Worm (Caenorhabditis elegans): ENCODE measurements around the gene pals-31.

Gene pals-31

ce11 chrV:635630-636029 is 751 bp upstream of the pals-31 start:
- TF ChIP-seq hmg-4 (GFP tag; optimal IDR thresholded peaks at IDR 0.05), result no peak
- no peak for TF ChIP-seq ama-1 (optimal IDR thresholded peaks at IDR 0.05)
- no peak for TF ChIP-seq ceh-13 (GFP tag; optimal IDR thresholded peaks at IDR 0.05)
- no peak for TF ChIP-seq sea-1 (GFP tag; conservative IDR thresholded peaks at IDR 0.05)
- TF ChIP-seq tbx-37 (GFP tag; conservative IDR thresholded peaks at IDR 0.05), result no peak
- no peak for TF ChIP-seq ets-7 (tag; optimal IDR thresholded peaks at IDR 0.05)
- no peak for TF ChIP-seq aly-1 (tag; optimal IDR thresholded peaks at IDR 0.05)
- TF ChIP-seq hmbx-1 (tag; optimal IDR thresholded peaks at IDR 0.05), result no peak
- TF ChIP-seq F13C5.2 (tag; optimal IDR thresholded peaks at IDR 0.05), result no peak
- TF ChIP-seq pes-1 (GFP tag; IDR thresholded peaks at IDR 0.05), result no peak

ce11 chrV:638328-638727 is 1.9 kb downstream of the pals-31 start, which contains the start of gene srj-37:
srj-37 (plus strand) TSS chrV:638628.
- TF ChIP-seq hmbx-1 (tag; optimal IDR thresholded peaks at IDR 0.05) (no peak), F13C5.2 (tag; optimal IDR thresholded peaks at IDR 0.05) (no peak), hmg-4 (GFP tag; optimal IDR thresholded peaks at IDR 0.05) (no peak), ceh-36 (tag; optimal IDR thresholded peaks at IDR 0.05) (no peak)

- no peak for TF ChIP-seq ceh-36 (tag; optimal IDR thresholded peaks at IDR 0.05)
- TF ChIP-seq ceh-13 (GFP tag; optimal IDR thresholded peaks at IDR 0.05), result no peak
- TF ChIP-seq hnd-1 (tag; optimal IDR thresholded peaks at IDR 0.05), result no peak
- TF ChIP-seq hmbx-1 (tag; optimal IDR thresholded peaks at IDR 0.05), result no peak
- no peak for TF ChIP-seq pes-1 (GFP tag; IDR thresholded peaks at IDR 0.05)
- TF ChIP-seq sea-1 (GFP tag; conservative IDR thresholded peaks at IDR 0.05), result no peak
Observed at ce11 chrV:642750-643149, 6.4 kb downstream of the pals-31 start, which contains the start of gene nhr-190. nhr-190 (minus strand) TSS chrV:642924.

ce11 chrV:646129-646528 is 9.7 kb downstream of the pals-31 start, which contains the start of gene F48G7.12:
F48G7.12 (minus strand) TSS chrV:646229.
- TF ChIP-seq aly-1 (tag; optimal IDR thresholded peaks at IDR 0.05) (no peak), hnd-1 (tag; optimal IDR thresholded peaks at IDR 0.05) (no peak), ets-7 (tag; optimal IDR thresholded peaks at IDR 0.05) (no peak), pes-1 (GFP tag; IDR thresholded peaks at IDR 0.05) (no peak), hmbx-1 (tag; optimal IDR thresholded peaks at IDR 0.05) (no peak), tra-4 (tag; optimal IDR thresholded peaks at IDR 0.05) (no peak), scrt-1 (GFP tag; IDR thresholded peaks at IDR 0.05) (no peak), hmg-4 (GFP tag; optimal IDR thresholded peaks at IDR 0.05) (no peak), tbx-37 (GFP tag; conservative IDR thresholded peaks at IDR 0.05) (no peak), flt-1 (GFP tag; IDR thresholded peaks at IDR 0.05) (no peak), B0310.2 (tag; optimal IDR thresholded peaks at IDR 0.05) (no peak), sea-1 (GFP tag; conservative IDR thresholded peaks at IDR 0.05) (no peak), ceh-36 (tag; optimal IDR thresholded peaks at IDR 0.05) (no peak), tbx-11 (GFP tag; IDR thresholded peaks at IDR 0.05) (no peak), ama-1 (optimal IDR thresholded peaks at IDR 0.05) (no peak), ceh-13 (GFP tag; optimal IDR thresholded peaks at IDR 0.05) (no peak), F13C5.2 (tag; optimal IDR thresholded peaks at IDR 0.05) (no peak)

ce11 chrV:646888-647287 is 10.5 kb downstream of the pals-31 start, which contains the start of gene ugt-42:
ugt-42 (plus strand) TSS chrV:647188.
- TF ChIP-seq tra-4 (tag; optimal IDR thresholded peaks at IDR 0.05) (no peak), flt-1 (GFP tag; IDR thresholded peaks at IDR 0.05) (no peak), F13C5.2 (tag; optimal IDR thresholded peaks at IDR 0.05) (no peak), tbx-11 (GFP tag; IDR thresholded peaks at IDR 0.05) (no peak), tbx-37 (GFP tag; conservative IDR thresholded peaks at IDR 0.05) (no peak), hnd-1 (tag; optimal IDR thresholded peaks at IDR 0.05) (no peak)

ce11 chrV:652940-653339 is 16.6 kb downstream of the pals-31 start, which contains the start of gene srj-5:
srj-5 (minus strand) TSS chrV:653040.
- TF ChIP-seq hmg-4 (GFP tag; optimal IDR thresholded peaks at IDR 0.05), result no peak
- no peak for TF ChIP-seq flt-1 (GFP tag; IDR thresholded peaks at IDR 0.05)
- TF ChIP-seq scrt-1 (GFP tag; IDR thresholded peaks at IDR 0.05), result no peak
- no peak for TF ChIP-seq ama-1 (optimal IDR thresholded peaks at IDR 0.05)
- TF ChIP-seq F13C5.2 (tag; optimal IDR thresholded peaks at IDR 0.05), result no peak
- no peak for TF ChIP-seq hmbx-1 (tag; optimal IDR thresholded peaks at IDR 0.05)
- no peak for TF ChIP-seq aly-1 (tag; optimal IDR thresholded peaks at IDR 0.05)
- no peak for TF ChIP-seq hnd-1 (tag; optimal IDR thresholded peaks at IDR 0.05)
- TF ChIP-seq B0310.2 (tag; optimal IDR thresholded peaks at IDR 0.05), result no peak
- no peak for TF ChIP-seq tbx-37 (GFP tag; conservative IDR thresholded peaks at IDR 0.05)
- no peak for TF ChIP-seq pes-1 (GFP tag; IDR thresholded peaks at IDR 0.05)
- TF ChIP-seq ceh-13 (GFP tag; optimal IDR thresholded peaks at IDR 0.05), result no peak
- no peak for TF ChIP-seq ets-7 (tag; optimal IDR thresholded peaks at IDR 0.05)

- no peak for TF ChIP-seq ets-7 (tag; optimal IDR thresholded peaks at IDR 0.05)
- no peak for TF ChIP-seq ama-1 (optimal IDR thresholded peaks at IDR 0.05)
- TF ChIP-seq flt-1 (GFP tag; IDR thresholded peaks at IDR 0.05), result no peak
- TF ChIP-seq ceh-13 (GFP tag; optimal IDR thresholded peaks at IDR 0.05), result no peak
- TF ChIP-seq aly-1 (tag; optimal IDR thresholded peaks at IDR 0.05), result no peak
- no peak for TF ChIP-seq hmg-4 (GFP tag; optimal IDR thresholded peaks at IDR 0.05)
- no peak for TF ChIP-seq tbx-37 (GFP tag; conservative IDR thresholded peaks at IDR 0.05)
- no peak for TF ChIP-seq hmbx-1 (tag; optimal IDR thresholded peaks at IDR 0.05)
- TF ChIP-seq ceh-36 (tag; optimal IDR thresholded peaks at IDR 0.05), result no peak
- TF ChIP-seq pes-1 (GFP tag; IDR thresholded peaks at IDR 0.05), result no peak
- no peak for TF ChIP-seq tra-4 (tag; optimal IDR thresholded peaks at IDR 0.05)
- TF ChIP-seq tbx-11 (GFP tag; IDR thresholded peaks at IDR 0.05), result no peak
- no peak for TF ChIP-seq scrt-1 (GFP tag; IDR thresholded peaks at IDR 0.05)
- no peak for TF ChIP-seq hnd-1 (tag; optimal IDR thresholded peaks at IDR 0.05)
- no peak for TF ChIP-seq sea-1 (GFP tag; conservative IDR thresholded peaks at IDR 0.05)
- TF ChIP-seq B0310.2 (tag; optimal IDR thresholded peaks at IDR 0.05), result no peak
- no peak for TF ChIP-seq F13C5.2 (tag; optimal IDR thresholded peaks at IDR 0.05)
Observed at ce11 chrV:654402-654801, 18.0 kb downstream of the pals-31 start, which contains the start of gene srj-6. srj-6 (minus strand) TSS chrV:654502.

ce11 chrV:655823-656222 is 19.4 kb downstream of the pals-31 start, which contains the start of gene srh-245:
srh-245 (minus strand) TSS chrV:655923.
- TF ChIP-seq ama-1 (optimal IDR thresholded peaks at IDR 0.05), result no peak
- no peak for TF ChIP-seq tbx-11 (GFP tag; IDR thresholded peaks at IDR 0.05)
- no peak for TF ChIP-seq sea-1 (GFP tag; conservative IDR thresholded peaks at IDR 0.05)
- no peak for TF ChIP-seq tbx-37 (GFP tag; conservative IDR thresholded peaks at IDR 0.05)
- no peak for TF ChIP-seq hmbx-1 (tag; optimal IDR thresholded peaks at IDR 0.05)
- no peak for TF ChIP-seq pes-1 (GFP tag; IDR thresholded peaks at IDR 0.05)
- no peak for TF ChIP-seq ceh-13 (GFP tag; optimal IDR thresholded peaks at IDR 0.05)
- TF ChIP-seq flt-1 (GFP tag; IDR thresholded peaks at IDR 0.05), result no peak
- TF ChIP-seq B0310.2 (tag; optimal IDR thresholded peaks at IDR 0.05), result no peak
- TF ChIP-seq tra-4 (tag; optimal IDR thresholded peaks at IDR 0.05), result no peak
- TF ChIP-seq ets-7 (tag; optimal IDR thresholded peaks at IDR 0.05), result no peak
- TF ChIP-seq hnd-1 (tag; optimal IDR thresholded peaks at IDR 0.05), result no peak
- TF ChIP-seq F13C5.2 (tag; optimal IDR thresholded peaks at IDR 0.05), result no peak
- TF ChIP-seq scrt-1 (GFP tag; IDR thresholded peaks at IDR 0.05), result no peak
- no peak for TF ChIP-seq ceh-36 (tag; optimal IDR thresholded peaks at IDR 0.05)
- TF ChIP-seq aly-1 (tag; optimal IDR thresholded peaks at IDR 0.05), result no peak
- TF ChIP-seq hmg-4 (GFP tag; optimal IDR thresholded peaks at IDR 0.05), result no peak
